Fruit fly (Drosophila melanogaster) whole organism, embryonic: Measurements from ENCODE around the gene Ugt35A1.

Experiments
- Abd-B ChIP-seq: fragments of 200-800 bp; sonication (Bioruptor generic); optimal IDR thresholded peaks from 2 replicates; lab custom pipeline; 2018; ENCODE audit warnings: missing biosample characterization, mild to moderate bottlenecking, missing genetic modification characterization, moderate library complexity
- BEAF-32 ChIP-seq: fragments of 200-800 bp; sonication (Bioruptor generic); optimal IDR thresholded peaks from 3 replicates; lab custom pipeline; 2017; ENCODE audit warnings: missing biosample characterization, missing genetic modification characterization, mild to moderate bottlenecking, moderate library complexity, missing genetic modification reagents
- CG10321 ChIP-seq: fragments of 200-800 bp; sonication (Bioruptor generic); IDR thresholded peaks from 2 replicates; pipeline ENCODE4 v1.3.6; 2022; ENCODE audit warnings: missing biosample characterization, missing genetic modification characterization
- CG12155 ChIP-seq: fragments of 200-800 bp; sonication (Bioruptor generic); optimal IDR thresholded peaks from 3 replicates; lab custom pipeline; 2016; ENCODE audit warnings: missing biosample characterization, missing genetic modification characterization
- CG13287 ChIP-seq: fragments of 200-800 bp; sonication (Bioruptor generic); IDR thresholded peaks from 2 replicates; pipeline ENCODE4 v1.3.6; 2022; ENCODE audit warnings: missing biosample characterization, missing genetic modification characterization; ENCODE audit not compliant: partially characterized antibody
- CG14441 ChIP-seq: fragments of 200-800 bp; sonication (Bioruptor generic); IDR thresholded peaks from 2 replicates; pipeline ENCODE4 v1.3.6; 2022; ENCODE audit warnings: missing biosample characterization, missing genetic modification characterization
- CG15073 ChIP-seq: fragments of 200-800 bp; sonication (Bioruptor generic); optimal IDR thresholded peaks from 2 replicates; lab custom pipeline; 2016; ENCODE audit warnings: missing biosample characterization, missing genetic modification characterization
- CG1529 ChIP-seq: fragments of 200-800 bp; sonication (Bioruptor generic); optimal IDR thresholded peaks from 3 replicates; lab custom pipeline; 2018; ENCODE audit warnings: missing biosample characterization, missing genetic modification characterization
- CG16815 ChIP-seq: fragments of 200-800 bp; sonication (Bioruptor generic); optimal IDR thresholded peaks from 3 replicates; lab custom pipeline; 2017; ENCODE audit warnings: missing biosample characterization, mild to moderate bottlenecking, missing genetic modification characterization
- CG17568 ChIP-seq: fragments of 200-800 bp; sonication (Bioruptor generic); optimal IDR thresholded peaks from 2 replicates; lab custom pipeline; 2018; ENCODE audit warnings: missing biosample characterization, mild to moderate bottlenecking, missing genetic modification characterization, moderate library complexity
- CG2199 ChIP-seq: fragments of 200-800 bp; sonication (Bioruptor generic); IDR thresholded peaks from 3 replicates; pipeline ENCODE4 v1.3.6; 2022; ENCODE audit warnings: missing biosample characterization, missing genetic modification characterization
- CG2875 ChIP-seq: fragments of 200-800 bp; sonication (Bioruptor generic); optimal IDR thresholded peaks from 2 replicates; lab custom pipeline; 2017; ENCODE audit warnings: missing biosample characterization, mild to moderate bottlenecking, missing genetic modification characterization, missing genetic modification reagents
- CG2889 ChIP-seq: fragments of 200-800 bp; sonication (Bioruptor generic); IDR thresholded peaks from 3 replicates; pipeline ENCODE4 v1.3.6; 2022; ENCODE audit warnings: missing biosample characterization, missing genetic modification characterization
- CG33557 ChIP-seq: fragments of 200-800 bp; sonication (Bioruptor generic); optimal IDR thresholded peaks from 2 replicates; lab custom pipeline; 2019; ENCODE audit warnings: missing biosample characterization, mild to moderate bottlenecking, missing genetic modification characterization, moderate library complexity
- CG3726 ChIP-seq: fragments of 200-800 bp; sonication (Bioruptor generic); IDR thresholded peaks from 3 replicates; pipeline ENCODE4, ENCODE4 v1.3.6; 2022; ENCODE audit warnings: missing biosample characterization, missing genetic modification characterization
- CG5180 ChIP-seq: fragments of 200-800 bp; sonication (Bioruptor generic); optimal IDR thresholded peaks from 3 replicates; lab custom pipeline; 2017; ENCODE audit warnings: missing biosample characterization, missing genetic modification characterization, mild to moderate bottlenecking, moderate library complexity, missing genetic modification reagents
- CG6683 ChIP-seq: fragments of 200-800 bp; sonication (Bioruptor generic); optimal IDR thresholded peaks from 2 replicates; lab custom pipeline; 2017; ENCODE audit warnings: missing biosample characterization, mild to moderate bottlenecking, missing genetic modification characterization, missing genetic modification reagents
- CG6813 ChIP-seq: fragments of 200-800 bp; sonication (Bioruptor generic); optimal IDR thresholded peaks from 2 replicates; lab custom pipeline; 2017; ENCODE audit warnings: missing biosample characterization, missing genetic modification characterization, mild to moderate bottlenecking, moderate library complexity, missing genetic modification reagents
- CG7839 ChIP-seq: fragments of 200-800 bp; sonication (Bioruptor generic); optimal IDR thresholded peaks from 3 replicates; lab custom pipeline; 2018; ENCODE audit warnings: missing biosample characterization, mild to moderate bottlenecking, missing genetic modification characterization, moderate library complexity
- CG9609 ChIP-seq: fragments of 200-800 bp; sonication (Bioruptor generic); optimal IDR thresholded peaks from 3 replicates; lab custom pipeline; 2016; ENCODE audit warnings: missing biosample characterization, missing genetic modification characterization
- CG9797 ChIP-seq: fragments of 200-800 bp; sonication (Bioruptor generic); optimal IDR thresholded peaks from 3 replicates; lab custom pipeline; 2018; ENCODE audit warnings: missing biosample characterization, mild to moderate bottlenecking, missing genetic modification characterization
- CTCF ChIP-seq: fragments of 200-800 bp; sonication (Bioruptor generic); optimal IDR thresholded peaks from 2 replicates; lab custom pipeline; 2017; ENCODE audit warnings: missing biosample characterization, mild to moderate bottlenecking, missing genetic modification characterization, moderate library complexity
- Dll ChIP-seq: fragments of 200-800 bp; sonication (Bioruptor generic); IDR thresholded peaks from 4 replicates; pipeline ENCODE4 v1.3.6; 2022; ENCODE audit warnings: missing biosample characterization, missing genetic modification characterization; ENCODE audit not compliant: partially characterized antibody
- ERR ChIP-seq: fragments of 200-800 bp; sonication (Bioruptor generic); optimal IDR thresholded peaks from 2 replicates; lab custom pipeline; 2016; ENCODE audit warnings: missing biosample characterization, missing genetic modification characterization
- Gsc ChIP-seq: fragments of 200-800 bp; sonication (Bioruptor generic); IDR thresholded peaks from 2 replicates; pipeline ENCODE4 v1.3.6; 2022; ENCODE audit warnings: missing biosample characterization, missing genetic modification characterization
- Gug ChIP-seq: fragments of 200-800 bp; sonication (Bioruptor generic); IDR thresholded peaks from 4 replicates; pipeline ENCODE4 v1.3.6; 2022; ENCODE audit warnings: missing biosample characterization, missing genetic modification characterization
- HLH4C ChIP-seq: fragments of 200-800 bp; sonication (Bioruptor generic); IDR thresholded peaks from 3 replicates; pipeline ENCODE4 v1.3.6; 2022; ENCODE audit warnings: missing biosample characterization, missing genetic modification characterization; ENCODE audit not compliant: partially characterized antibody
- HLHmδ ChIP-seq: fragments of 200-800 bp; sonication (Bioruptor generic); optimal IDR thresholded peaks from 2 replicates; lab custom pipeline; 2018; ENCODE audit warnings: missing biosample characterization, mild to moderate bottlenecking, missing genetic modification characterization, moderate library complexity
- MTF-1 ChIP-seq: fragments of 200-800 bp; sonication (Bioruptor generic); optimal IDR thresholded peaks from 2 replicates; lab custom pipeline; 2018; ENCODE audit warnings: missing biosample characterization, mild to moderate bottlenecking, missing genetic modification characterization, borderline replicate concordance
- Myb ChIP-seq: fragments of 200-800 bp; sonication (Bioruptor generic); optimal IDR thresholded peaks from 2 replicates; lab custom pipeline; 2016; ENCODE audit warnings: missing biosample characterization, missing genetic modification characterization
- Xbp1 ChIP-seq: fragments of 200-800 bp; sonication (Bioruptor generic); optimal IDR thresholded peaks from 3 replicates; lab custom pipeline; 2016; ENCODE audit warnings: missing biosample characterization, mild to moderate bottlenecking, missing genetic modification characterization
- caup ChIP-seq: fragments of 200-800 bp; sonication (Bioruptor generic); optimal IDR thresholded peaks from 3 replicates; lab custom pipeline; 2017; ENCODE audit warnings: missing biosample characterization, mild to moderate bottlenecking, missing genetic modification characterization, moderate library complexity; ENCODE audit not compliant: severe bottlenecking
- ci ChIP-seq: fragments of 200-800 bp; sonication (Bioruptor generic); IDR thresholded peaks from 3 replicates; pipeline ENCODE4 v1.3.6; 2022; ENCODE audit warnings: missing biosample characterization, missing genetic modification characterization
- dysf ChIP-seq: fragments of 200-800 bp; sonication (Bioruptor generic); IDR thresholded peaks from 3 replicates; pipeline ENCODE4 v1.3.6; 2022; ENCODE audit warnings: missing biosample characterization, missing genetic modification characterization
- gfzf ChIP-seq: fragments of 200-800 bp; sonication (Bioruptor generic); optimal IDR thresholded peaks from 2 replicates; lab custom pipeline; 2016; ENCODE audit warnings: missing biosample characterization, mild to moderate bottlenecking, missing genetic modification characterization, moderate library complexity
- gt ChIP-seq: fragments of 200-800 bp; sonication (Bioruptor generic); IDR thresholded peaks from 2 replicates; pipeline ENCODE4 v1.3.6; 2022; ENCODE audit warnings: missing biosample characterization, missing genetic modification characterization
- hth ChIP-seq: fragments of >200 bp; optimal IDR thresholded peaks from 2 replicates; lab custom pipeline; 2017; ENCODE audit warnings: inconsistent platforms
- jing ChIP-seq: fragments of 200-800 bp; sonication (Bioruptor generic); optimal IDR thresholded peaks from 2 replicates; lab custom pipeline; 2018; ENCODE audit warnings: missing biosample characterization, mild to moderate bottlenecking, missing genetic modification characterization
- mld ChIP-seq: fragments of 200-800 bp; sonication (Bioruptor generic); IDR thresholded peaks from 3 replicates; pipeline ENCODE4 v1.3.6; 2022; ENCODE audit warnings: missing biosample characterization, missing genetic modification characterization; ENCODE audit not compliant: partially characterized antibody
- nau ChIP-seq: fragments of 200-800 bp; sonication (Bioruptor generic); optimal IDR thresholded peaks from 3 replicates; lab custom pipeline; 2017; ENCODE audit warnings: missing biosample characterization, mild to moderate bottlenecking, missing genetic modification characterization, missing genetic modification reagents
- nerfin-1 ChIP-seq: fragments of 200-800 bp; sonication (Bioruptor generic); optimal IDR thresholded peaks from 3 replicates; lab custom pipeline; 2019; ENCODE audit warnings: missing biosample characterization, mild to moderate bottlenecking, missing genetic modification characterization, moderate library complexity
- odd ChIP-seq: fragments of 200-800 bp; sonication (Bioruptor generic); optimal IDR thresholded peaks from 2 replicates; lab custom pipeline; 2017; ENCODE audit warnings: missing biosample characterization, mild to moderate bottlenecking, missing genetic modification characterization
- peb ChIP-seq: fragments of 200-800 bp; sonication (Bioruptor generic); IDR thresholded peaks from 2 replicates; pipeline ENCODE4 v1.3.6; 2022; ENCODE audit warnings: missing biosample characterization, missing genetic modification characterization
- sima ChIP-seq: fragments of 200-800 bp; sonication (Bioruptor generic); optimal IDR thresholded peaks from 2 replicates; lab custom pipeline; 2016; ENCODE audit warnings: missing biosample characterization, missing genetic modification characterization
- tin ChIP-seq: fragments of 200-800 bp; sonication (Bioruptor generic); optimal IDR thresholded peaks from 3 replicates; lab custom pipeline; 2016; ENCODE audit warnings: missing biosample characterization, missing genetic modification characterization
- trh ChIP-seq: fragments of 200-800 bp; sonication (Bioruptor generic); optimal IDR thresholded peaks from 2 replicates; lab custom pipeline; 2016; ENCODE audit warnings: missing biosample characterization, missing genetic modification characterization
- unpg ChIP-seq: fragments of 200-800 bp; sonication (Bioruptor generic); optimal IDR thresholded peaks from 3 replicates; lab custom pipeline; 2018; ENCODE audit warnings: missing biosample characterization, mild to moderate bottlenecking, missing genetic modification characterization, moderate library complexity
- usp ChIP-seq: fragments of >200 bp; optimal IDR thresholded peaks from 2 replicates; lab custom pipeline; 2017; ENCODE audit warnings: missing biosample characterization, missing genetic modification characterization

Ugt35A1 gene

DNA sequence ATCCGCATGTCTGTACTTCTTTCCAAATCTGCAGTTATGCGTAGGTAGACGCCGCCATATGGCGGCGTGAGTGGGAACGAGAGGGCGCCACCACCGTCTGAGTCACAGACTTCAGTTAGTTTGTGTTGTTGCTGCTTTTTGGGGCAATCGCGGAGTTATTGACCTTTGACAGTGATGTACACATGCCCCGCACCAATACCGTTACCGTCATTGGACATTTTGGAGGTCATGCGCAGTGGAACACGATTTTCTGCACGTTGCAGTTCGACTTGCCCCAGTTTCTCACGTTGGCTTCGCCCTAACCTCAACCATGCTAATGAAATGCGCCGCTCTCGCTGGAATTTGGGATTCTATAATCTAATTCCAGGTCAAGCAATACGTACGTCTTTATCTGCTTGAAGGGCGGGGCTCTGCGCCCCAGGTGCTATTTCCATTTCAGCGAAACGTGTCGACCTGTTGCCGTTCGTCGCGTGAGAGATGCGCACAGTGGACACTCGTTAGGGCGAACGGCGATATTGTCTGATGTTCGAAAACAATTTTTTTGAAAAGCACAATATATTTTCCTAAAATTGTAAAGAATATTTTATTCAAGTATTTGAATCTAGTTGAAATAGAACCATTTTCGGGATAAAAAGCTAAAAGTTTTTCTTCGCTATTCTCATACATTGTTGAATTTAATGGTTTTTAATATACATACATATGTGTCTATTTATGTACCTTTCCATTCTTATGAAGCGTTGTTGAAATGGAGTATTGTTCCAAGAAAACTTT, 39.0 kb upstream of the Ugt35A1 start (continued):
- no peak for TF ChIP-seq mld (GFP tag; lab: Robert Waterston, UW)
- TF ChIP-seq CG10321 (GFP tag; lab: Robert Waterston, UW), result peak; percentile 5; the same call in 1 of the 2 replicates
- peak; percentile 65 for TF ChIP-seq ci (GFP tag; lab: Robert Waterston, UW)
- peak; percentile 87 for TF ChIP-seq Gug
- TF ChIP-seq Gsc (GFP tag; lab: Robert Waterston, UW), result no peak
- TF ChIP-seq hth (lab: Kevin White, UChicago), result no peak
- peak; percentile 5 for TF ChIP-seq BEAF-32 (GFP tag; lab: Kevin White, UChicago)
- peak; percentile 64 for TF ChIP-seq CG2889 (GFP tag; lab: Robert Waterston, UW)
- peak; percentile 76 for TF ChIP-seq Abd-B (GFP tag; lab: Kevin White, UChicago)
- TF ChIP-seq CG9609 (GFP tag; lab: Kevin White, UChicago), result peak; percentile 62
- TF ChIP-seq ERR (GFP tag; lab: Kevin White, UChicago), result peak; percentile 30
- TF ChIP-seq CG1529 (GFP tag; lab: Kevin White, UChicago), result peak; percentile 11
- no peak for TF ChIP-seq gfzf (GFP tag; lab: Kevin White, UChicago)
- TF ChIP-seq CTCF (GFP tag; lab: Kevin White, UChicago), result peak; percentile 86
- peak; percentile 27 for TF ChIP-seq CG33557
- TF ChIP-seq CG15073, result no peak
- peak; percentile 75 for TF ChIP-seq CG7839 (tag; lab: Kevin White, UChicago)
- peak; percentile 73 for TF ChIP-seq tin (GFP tag; lab: Kevin White, UChicago)
- TF ChIP-seq CG17568 (GFP tag; lab: Kevin White, UChicago), result peak; percentile 33
- TF ChIP-seq CG3726 (GFP tag; lab: Robert Waterston, UW), result peak; percentile 53; the same call in 1 of the 3 replicates
- TF ChIP-seq CG6683, result no peak
- no peak for TF ChIP-seq usp
- TF ChIP-seq peb, result peak; percentile 45; the same call in 1 of the 2 replicates
- TF ChIP-seq nau (GFP tag; lab: Kevin White, UChicago), result peak; percentile 12
- peak; percentile 83 for TF ChIP-seq CG14441 (GFP tag; lab: Robert Waterston, UW)
- TF ChIP-seq dysf (GFP tag; lab: Robert Waterston, UW), result peak; percentile 82
- peak; percentile 31 for TF ChIP-seq CG2875 (GFP tag; lab: Kevin White, UChicago)
- 0 out of 3 replicates have a peak, but pooled peaks have one; percentile 28 for TF ChIP-seq CG2199 (GFP tag; lab: Robert Waterston, UW)
- peak; percentile 33; the same call in 1 of the 2 replicates for TF ChIP-seq gt (GFP tag; lab: Robert Waterston, UW)
- no peak for TF ChIP-seq sima (GFP tag; lab: Kevin White, UChicago)
- TF ChIP-seq CG16815 (GFP tag; lab: Kevin White, UChicago), result peak; percentile 55
- TF ChIP-seq CG12155 (GFP tag; lab: Kevin White, UChicago), result peak; percentile 89
- TF ChIP-seq Xbp1, result peak; percentile 82
- no peak for TF ChIP-seq odd (GFP tag; lab: Kevin White, UChicago)
- TF ChIP-seq HLHmδ (GFP tag; lab: Kevin White, UChicago), result no peak
- no peak; the same call in 1 of the 2 replicates for TF ChIP-seq CG13287
- no peak for TF ChIP-seq trh (GFP tag; lab: Kevin White, UChicago)
- TF ChIP-seq unpg, result peak; percentile 65
- no peak for TF ChIP-seq MTF-1
- TF ChIP-seq caup (GFP tag; lab: Kevin White, UChicago), result peak; percentile 56
- 0 out of 3 replicates have a peak, but pooled peaks have one; percentile 24 for TF ChIP-seq HLH4C
- peak; percentile 58 for TF ChIP-seq Myb (GFP tag; lab: Kevin White, UChicago)
- peak; percentile 56 for TF ChIP-seq CG5180 (GFP tag; lab: Kevin White, UChicago)
- TF ChIP-seq jing (GFP tag; lab: Kevin White, UChicago), result no peak
- TF ChIP-seq nerfin-1 (tag; lab: Kevin White, UChicago), result no peak
- no peak for TF ChIP-seq CG6813 (GFP tag; lab: Kevin White, UChicago)
- 0 out of 4 replicates have a peak, but pooled peaks have one; percentile 20 for TF ChIP-seq Dll (GFP tag; lab: Robert Waterston, UW)
- peak; percentile 10 for TF ChIP-seq CG9797 (GFP tag; lab: Kevin White, UChicago)
